Worm (Caenorhabditis elegans) whole organism, dauer: ENCODE data around the gene inos-1.

Experiments used
- unc-62 ChIP-seq: sonication (generic microtip); optimal IDR thresholded peaks from 2 replicates; lab custom pipeline; 2017; ENCODE audit warnings: missing biosample characterization, missing genetic modification reagents, missing genetic modification characterization

Gene inos-1

ce11 chrII:11700200-11700599, at the start of gene inos-1:
TSS of gene inos-1 (minus strand) at chrII:11700300.
- TF ChIP-seq unc-62 (GFP tag; lab: Kevin White, UChicago) = no peak

DNA sequence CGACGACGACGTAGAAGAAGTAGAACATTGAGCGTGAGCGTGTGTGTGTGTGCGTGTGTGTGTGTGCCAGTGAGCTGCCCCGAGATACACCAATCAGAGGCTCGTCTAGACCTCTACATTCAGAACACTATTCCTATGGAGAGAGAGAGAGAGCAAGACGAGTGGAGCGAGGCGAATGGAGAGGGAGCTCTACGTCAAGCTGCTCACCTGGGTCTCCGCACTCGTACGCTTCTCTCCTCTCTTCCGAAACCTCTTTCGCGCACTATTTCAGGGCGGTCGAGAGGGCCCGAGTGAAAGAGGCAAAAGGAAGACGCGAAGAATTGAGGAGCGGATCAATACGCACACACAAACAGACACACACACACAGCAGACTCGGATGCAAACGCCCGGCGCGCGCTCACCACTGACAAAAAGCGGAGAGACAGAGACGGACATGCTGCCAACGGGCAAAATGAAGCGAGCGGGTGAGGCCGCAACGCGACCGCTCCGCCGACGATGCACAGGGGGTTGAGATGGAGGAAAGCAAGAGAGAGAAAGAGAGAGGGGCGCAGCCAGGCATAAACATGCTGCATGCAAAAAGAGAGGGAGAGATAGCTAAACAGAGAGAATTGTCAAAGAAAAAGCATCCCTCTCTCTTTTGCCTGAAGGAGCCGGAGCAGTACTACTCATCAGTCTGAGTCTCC, 49.5 kb upstream of the inos-1 start:
- TF ChIP-seq unc-62 (GFP tag; lab: Kevin White, UChicago) = no peak

DNA sequence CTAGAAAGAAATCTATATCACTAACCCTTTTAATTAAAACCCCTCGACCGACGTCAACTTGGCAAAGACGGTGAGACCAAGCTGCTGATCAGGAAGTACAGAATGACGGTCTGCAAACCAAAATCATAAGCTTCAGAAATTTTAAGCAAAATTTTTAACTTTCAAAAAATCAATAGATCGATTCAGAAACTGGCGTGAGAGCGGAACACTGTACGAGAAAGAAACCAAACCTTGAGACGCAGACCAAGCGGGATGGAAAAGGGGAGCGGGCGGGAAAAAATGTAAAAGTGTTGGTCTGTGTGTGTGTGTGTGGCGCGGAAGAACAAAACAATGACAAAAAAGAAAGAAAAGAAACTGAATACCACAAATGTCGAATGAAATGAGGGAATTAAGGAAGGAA, 48.4 kb upstream of the inos-1 start, which contains the start of the genes F44E5.17 and gpb-1:
F44E5.17 (minus strand) TSS at position 101 of the 400 bp plus-strand sequence.
gpb-1 (minus strand) TSS at position 118 of the 400 bp plus-strand sequence.
- no peak for TF ChIP-seq unc-62 (GFP tag; lab: Kevin White, UChicago)

ce11 chrII:11747889-11748288, 47.8 kb upstream of the inos-1 start:
- TF ChIP-seq unc-62 (GFP tag; lab: Kevin White, UChicago) = no peak

ce11 chrII:11746782-11747288, 46.7 kb upstream of the inos-1 start:
- no peak for TF ChIP-seq unc-62 (GFP tag; lab: Kevin White, UChicago)

- no peak for TF ChIP-seq unc-62 (GFP tag; lab: Kevin White, UChicago)
Measured at ce11 chrII:11742320-11742719, 42.2 kb upstream of the inos-1 start.

ce11 chrII:11739199-11739598, 39.1 kb upstream of the inos-1 start, which contains the start of gene ctsa-1.2:
TSS of gene ctsa-1.2 (plus strand) at chrII:11739358.
- TF ChIP-seq unc-62 (GFP tag; lab: Kevin White, UChicago) = no peak

- no peak for TF ChIP-seq unc-62 (GFP tag; lab: Kevin White, UChicago)
Measured at ce11 chrII:11737347-11737746, 37.2 kb upstream of the inos-1 start.

- no peak for TF ChIP-seq unc-62 (GFP tag; lab: Kevin White, UChicago)
Measured at ce11 chrII:11733850-11734249, 33.8 kb upstream of the inos-1 start.

ce11 chrII:11732513-11732912, 32.4 kb upstream of the inos-1 start, which contains the start of gene F13D12.8:
TSS of gene F13D12.8 (minus strand) at chrII:11732594.
- no peak for TF ChIP-seq unc-62 (GFP tag; lab: Kevin White, UChicago)

DNA sequence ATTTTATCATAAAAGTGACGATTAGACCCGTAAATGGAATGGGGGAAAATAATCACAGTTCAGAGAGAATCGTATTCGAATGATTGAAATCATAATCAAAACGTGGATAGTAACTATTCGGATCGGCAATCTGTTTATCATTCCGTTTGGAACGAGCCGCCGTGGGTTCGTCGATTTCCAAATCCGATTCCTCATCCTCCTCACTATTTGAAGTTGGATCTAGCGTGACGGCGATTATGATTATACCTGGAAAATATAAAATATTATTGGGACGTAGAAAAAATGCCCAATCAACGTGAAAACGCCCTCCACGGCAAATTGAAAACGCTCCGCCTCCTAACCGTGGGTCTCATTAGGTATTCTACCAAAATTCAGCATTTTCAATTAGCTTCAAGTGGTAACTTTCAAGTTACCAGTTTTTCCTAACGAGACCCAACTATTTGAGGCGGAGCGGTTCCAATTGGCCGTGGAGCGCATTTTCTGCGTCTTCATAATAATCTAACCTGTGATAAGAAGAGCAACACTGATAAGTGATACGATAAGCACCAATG, 31.1 kb upstream of the inos-1 start:
- no peak for TF ChIP-seq unc-62 (GFP tag; lab: Kevin White, UChicago)

DNA sequence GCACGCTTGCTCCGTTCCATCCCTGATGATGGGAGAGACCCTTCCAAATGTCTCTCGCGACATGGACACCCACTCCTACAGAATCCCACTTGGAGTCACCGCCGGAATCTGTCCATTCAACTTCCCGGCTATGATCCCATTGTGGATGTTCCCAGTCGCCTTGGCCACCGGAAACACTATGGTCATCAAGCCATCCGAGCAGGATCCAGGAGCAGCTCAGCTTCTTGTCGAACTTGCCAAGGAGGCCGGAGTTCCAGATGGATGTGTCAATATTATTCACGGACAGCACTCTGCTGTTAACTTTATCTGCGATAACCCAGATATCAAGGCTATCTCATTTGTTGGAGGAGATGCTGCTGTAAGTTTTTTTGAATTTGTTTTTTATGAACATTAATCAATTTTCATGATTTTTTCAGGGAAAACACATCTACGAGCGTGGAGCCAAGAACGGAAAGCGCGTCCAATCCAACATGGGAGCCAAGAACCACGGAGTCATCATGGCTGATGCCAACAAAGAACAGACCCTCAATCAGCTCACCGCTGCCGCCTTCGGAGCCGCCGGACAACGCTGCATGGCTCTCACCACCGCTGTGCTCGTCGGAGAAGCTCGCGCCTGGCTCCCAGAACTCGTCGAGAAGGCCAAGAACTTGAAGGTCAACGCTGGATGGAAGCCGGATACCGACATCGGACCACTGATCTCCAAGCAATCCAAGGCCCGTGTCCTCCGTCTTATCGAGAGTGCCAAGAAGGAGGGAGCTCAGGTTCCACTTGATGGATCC, 29.8 kb upstream of the inos-1 start:
- no peak for TF ChIP-seq unc-62 (GFP tag; lab: Kevin White, UChicago)

ce11 chrII:11728545-11729105, 28.5 kb upstream of the inos-1 start, which contains the start of gene alh-8:
TSS of gene alh-8 (plus strand) at chrII:11729055.
- TF ChIP-seq unc-62 (GFP tag; lab: Kevin White, UChicago) = no peak

DNA sequence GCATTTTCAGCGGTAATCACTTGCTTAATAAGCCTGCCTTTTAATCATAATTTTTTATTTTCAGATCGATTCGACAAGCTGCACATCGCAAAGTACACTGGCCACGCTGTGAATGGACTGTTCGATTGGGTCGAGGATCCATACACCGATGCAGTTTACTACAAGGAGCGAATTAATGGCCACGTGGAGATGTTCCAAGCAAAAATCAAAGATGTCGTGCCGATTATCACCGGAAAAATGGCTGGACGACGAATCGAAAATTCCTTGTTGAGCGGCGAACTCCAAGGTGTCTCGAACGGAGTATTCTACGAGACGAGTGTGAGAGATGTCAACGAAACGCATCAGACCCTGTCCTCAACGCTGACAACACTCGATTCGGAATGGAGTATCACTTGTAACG, 27.3 kb upstream of the inos-1 start:
- TF ChIP-seq unc-62 (GFP tag; lab: Kevin White, UChicago) = no peak

DNA sequence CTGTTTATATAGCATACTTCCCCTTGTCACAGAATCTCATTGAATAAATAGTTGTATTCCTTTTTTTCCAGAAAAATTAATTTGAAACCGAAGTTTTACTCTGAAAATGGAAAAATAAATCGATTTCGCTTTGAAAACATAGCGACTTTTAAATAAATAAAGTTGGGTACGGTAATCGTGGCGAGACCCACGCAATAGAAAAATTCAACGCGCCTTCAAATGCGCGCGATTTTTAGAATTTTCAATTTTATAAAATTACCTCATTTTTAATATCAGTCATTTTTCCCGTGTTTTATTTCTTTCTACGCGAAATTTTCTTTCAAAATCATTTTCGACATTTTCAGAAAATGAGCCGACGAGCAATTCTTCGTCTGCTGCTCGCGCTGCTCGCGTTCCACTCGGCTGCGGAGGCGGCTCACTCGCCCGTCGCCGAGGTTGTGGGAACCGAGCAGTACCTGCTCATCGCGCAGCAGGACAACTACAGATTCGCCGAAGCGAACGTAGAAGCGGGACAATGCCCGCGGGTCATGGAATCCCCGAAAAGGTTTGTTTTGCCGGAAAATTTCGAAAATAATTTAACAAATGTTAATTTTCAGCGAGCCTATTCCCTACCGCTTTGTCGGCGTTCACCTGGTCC, 26.5 kb upstream of the inos-1 start, which contains the start of gene F13D12.5:
F13D12.5 (plus strand) TSS at position 345 of the 637 bp plus-strand sequence.
- no peak for TF ChIP-seq unc-62 (GFP tag; lab: Kevin White, UChicago)
